Fruit fly (Drosophila melanogaster): ENCODE measurements around the gene ppk14.

Gene ppk14

dm6 chr2L:6369286-6369685 is 14.5 kb downstream of the ppk14 start:
- TF ChIP-seq Opbp (GFP tag; IDR thresholded peaks at IDR 0.05; ENCODE audit: partially characterized antibody) (no peak), CG7786 (GFP tag; optimal IDR thresholded peaks at IDR 0.05) (no peak), Mes4 (GFP tag; optimal IDR thresholded peaks at IDR 0.05) (no peak), dimm (GFP tag; IDR thresholded peaks at IDR 0.05) (no peak), ato (GFP tag; IDR thresholded peaks at IDR 0.05; ENCODE audit: partially characterized antibody) (no peak), grau (tag; optimal IDR thresholded peaks at IDR 0.05) (no peak), slbo (GFP tag; IDR thresholded peaks at IDR 0.05) (no peak), gce (GFP tag; IDR thresholded peaks at IDR 0.05) (no peak), CG1602 (GFP tag; optimal IDR thresholded peaks at IDR 0.05) (no peak), Atf3 (GFP tag; optimal IDR thresholded peaks at IDR 0.05) (no peak), Drgx (GFP tag; IDR thresholded peaks at IDR 0.05) (no peak), Tbp (GFP tag; optimal IDR thresholded peaks at IDR 0.05) (no peak), otp (GFP tag; IDR thresholded peaks at IDR 0.05) (no peak), CG17568 (GFP tag; optimal IDR thresholded peaks at IDR 0.05) (no peak), Ets65A (GFP tag) (no peak), nmo (GFP tag; optimal IDR thresholded peaks at IDR 0.05) (no peak), Fer3 (tag; optimal IDR thresholded peaks at IDR 0.05) (no peak), CG33557 (GFP tag; optimal IDR thresholded peaks at IDR 0.05) (no peak)

- TF ChIP-seq cwo (GFP tag; optimal IDR thresholded peaks at IDR 0.05) (peak; percentile 92), sug (tag; optimal IDR thresholded peaks at IDR 0.05) (peak; percentile 74), CG34376 (GFP tag; optimal IDR thresholded peaks at IDR 0.05) (peak; percentile 27), CG7928 (GFP tag; optimal IDR thresholded peaks at IDR 0.05) (no peak), Med (GFP tag) (peak; percentile 14), ATbp (GFP tag; optimal IDR thresholded peaks at IDR 0.05) (no peak), Deaf1 (tag; optimal IDR thresholded peaks at IDR 0.05) (peak; percentile 9), sd (tag; optimal IDR thresholded peaks at IDR 0.05) (no peak)
Measured at dm6 chr2L:6371025-6371641, 16.4 kb downstream of the ppk14 start.

- no peak for TF ChIP-seq bsh (GFP tag; optimal IDR thresholded peaks at IDR 0.05)
- TF ChIP-seq her (GFP tag; optimal IDR thresholded peaks at IDR 0.05) = no peak
- no peak for TF ChIP-seq eyg (GFP tag; optimal IDR thresholded peaks at IDR 0.05)
- no peak for TF ChIP-seq CG17328 (GFP tag; IDR thresholded peaks at IDR 0.05)
- TF ChIP-seq Scr (GFP tag; IDR thresholded peaks at IDR 0.05; ENCODE audit: partially characterized antibody) = no peak
- no peak for TF ChIP-seq gem (tag; optimal IDR thresholded peaks at IDR 0.05)
- TF ChIP-seq repo (GFP tag; optimal IDR thresholded peaks at IDR 0.05) = no peak
- TF ChIP-seq CG12236 (GFP tag; optimal IDR thresholded peaks at IDR 0.05) = no peak
- TF ChIP-seq CG17568 (GFP tag; optimal IDR thresholded peaks at IDR 0.05) = no peak
- no peak for TF ChIP-seq wdn (GFP tag; IDR thresholded peaks at IDR 0.05)
- TF ChIP-seq CG13624 (GFP tag; optimal IDR thresholded peaks at IDR 0.05) = no peak
- TF ChIP-seq fu2 (GFP tag; optimal IDR thresholded peaks at IDR 0.05) = no peak
- TF ChIP-seq Drgx (GFP tag; IDR thresholded peaks at IDR 0.05) = no peak
- no peak for TF ChIP-seq CkIIα-i1 (GFP tag; IDR thresholded peaks at IDR 0.05)
- no peak for TF ChIP-seq CG6854 (GFP tag; optimal IDR thresholded peaks at IDR 0.05)
- TF ChIP-seq CG31224 (GFP tag; IDR thresholded peaks at IDR 0.05) = no peak
- no peak for TF ChIP-seq CG8388 (GFP tag; optimal IDR thresholded peaks at IDR 0.05)
- TF ChIP-seq CG5180 (GFP tag; optimal IDR thresholded peaks at IDR 0.05) = no peak
- TF ChIP-seq ase (GFP tag; IDR thresholded peaks at IDR 0.05) = no peak
- no peak for TF ChIP-seq inv (GFP tag; IDR thresholded peaks at IDR 0.05; ENCODE audit: partially characterized antibody)
Measured at dm6 chr2L:6372088-6372487, 17.3 kb downstream of the ppk14 start, which contains the start of gene slam. slam (plus strand) TSS chr2L:6372388.
